Comparison of ENCODE assay signal across 1 fruit fly cellular context in the genomic region with DNA sequence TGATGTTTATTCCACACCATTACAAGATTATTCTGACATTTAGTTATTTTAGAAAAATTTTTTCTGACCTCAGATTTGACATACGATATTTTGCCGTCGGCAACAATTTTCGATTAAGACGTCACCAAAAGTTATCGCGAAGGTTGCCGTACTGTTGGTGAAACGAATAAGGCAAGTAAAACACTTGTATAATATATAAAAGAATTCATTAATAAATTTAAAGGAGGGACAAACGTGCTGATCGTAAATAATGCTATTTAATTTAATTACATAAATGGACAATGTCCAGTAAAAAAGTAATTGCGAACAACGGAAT.
TF ChIP-seq lines count a peak whose summit lies in the region.

No protein-coding gene starts in this region.

TF ChIP-seq in whole organism, embryonic, 481 proteins besides CTCF, POLR2A, EP300 and RAD21 (continued from another document):
- TF ChIP-seq Hr3 (GFP tag; optimal IDR thresholded peaks at IDR 0.05; lab: Kevin White, UChicago) (no peak), HmgZ (tag; optimal IDR thresholded peaks at IDR 0.05; lab: Kevin White, UChicago) (no peak), Med (GFP tag; lab: Kevin White, UChicago) (peak; percentile 77), stwl (tag; optimal IDR thresholded peaks at IDR 0.05; lab: Kevin White, UChicago) (peak; percentile 74), Dp (GFP tag; optimal IDR thresholded peaks at IDR 0.05; lab: Kevin White, UChicago) (peak; percentile 16), CG14860 (GFP tag; IDR thresholded peaks at IDR 0.05; lab: Robert Waterston, UW; ENCODE audit: partially characterized antibody) (no peak), CG6272 (GFP tag; IDR thresholded peaks at IDR 0.05; lab: Robert Waterston, UW) (no peak), CG17802 (tag; optimal IDR thresholded peaks at IDR 0.05; lab: Kevin White, UChicago) (no peak), ase (GFP tag; IDR thresholded peaks at IDR 0.05; lab: Robert Waterston, UW) (no peak), ham (GFP tag; IDR thresholded peaks at IDR 0.05; lab: Robert Waterston, UW) (no peak), Mad (GFP tag; optimal IDR thresholded peaks at IDR 0.05; lab: Kevin White, UChicago) (no peak), wdn (GFP tag; IDR thresholded peaks at IDR 0.05; lab: Robert Waterston, UW) (no peak), seq (GFP tag; IDR thresholded peaks at IDR 0.05; lab: Robert Waterston, UW) (no peak), pzg (GFP tag; optimal IDR thresholded peaks at IDR 0.05; lab: Kevin White, UChicago) (peak; percentile 16), Awh (GFP tag; IDR thresholded peaks at IDR 0.05; lab: Robert Waterston, UW) (no peak), zfh1 (GFP tag; IDR thresholded peaks at IDR 0.05; lab: Robert Waterston, UW) (no peak), CG15011 (GFP tag; optimal IDR thresholded peaks at IDR 0.05; lab: Kevin White, UChicago) (no peak), NK7.1 (GFP tag; optimal IDR thresholded peaks at IDR 0.05; lab: Kevin White, UChicago) (no peak), CG7839 (tag; optimal IDR thresholded peaks at IDR 0.05; lab: Kevin White, UChicago) (no peak), CG13624 (GFP tag; optimal IDR thresholded peaks at IDR 0.05; lab: Kevin White, UChicago) (no peak), CG6254 (GFP tag; optimal IDR thresholded peaks at IDR 0.05; lab: Kevin White, UChicago) (no peak), Stat92E (GFP tag; optimal IDR thresholded peaks at IDR 0.05; lab: Kevin White, UChicago) (no peak), bcd (GFP tag; optimal IDR thresholded peaks at IDR 0.05; lab: Kevin White, UChicago) (no peak), Bgb (GFP tag; IDR thresholded peaks at IDR 0.05; lab: Robert Waterston, UW; ENCODE audit: partially characterized antibody) (peak; percentile 26), knrl (GFP tag; IDR thresholded peaks at IDR 0.05; lab: Robert Waterston, UW; ENCODE audit: partially characterized antibody) (peak; percentile 55; the same call in 1 of the 3 replicates), CHES-1-like (GFP tag; optimal IDR thresholded peaks at IDR 0.05; lab: Kevin White, UChicago) (no peak), H2.0 (GFP tag; IDR thresholded peaks at IDR 0.05; lab: Robert Waterston, UW) (no peak), tup (GFP tag; optimal IDR thresholded peaks at IDR 0.05; lab: Kevin White, UChicago) (no peak), chinmo (GFP tag; IDR thresholded peaks at IDR 0.05; lab: Robert Waterston, UW; ENCODE audit: partially characterized antibody) (0 out of 4 replicates have a peak, but pooled peaks have one; percentile 10), Dfd (GFP tag; optimal IDR thresholded peaks at IDR 0.05; lab: Kevin White, UChicago) (no peak), tap (tag; optimal IDR thresholded peaks at IDR 0.05; lab: Kevin White, UChicago) (no peak), sens-2 (GFP tag; IDR thresholded peaks at IDR 0.05; lab: Robert Waterston, UW) (no peak), sob (GFP tag; IDR thresholded peaks at IDR 0.05; lab: Robert Waterston, UW) (no peak), sisA (GFP tag; IDR thresholded peaks at IDR 0.05; lab: Robert Waterston, UW) (no peak), CG15696 (tag; optimal IDR thresholded peaks at IDR 0.05; lab: Kevin White, UChicago) (no peak), dan (GFP tag; IDR thresholded peaks at IDR 0.05; lab: Robert Waterston, UW) (no peak), Eip74EF (GFP tag; optimal IDR thresholded peaks at IDR 0.05; lab: Kevin White, UChicago) (no peak), psq (GFP tag; optimal IDR thresholded peaks at IDR 0.05; lab: Kevin White, UChicago) (no peak), ssp (GFP tag; IDR thresholded peaks at IDR 0.05; lab: Robert Waterston, UW) (no peak), CG12769 (tag; optimal IDR thresholded peaks at IDR 0.05; lab: Kevin White, UChicago) (no peak), CG11247 (GFP tag; IDR thresholded peaks at IDR 0.05; lab: Robert Waterston, UW) (no peak), Scr (GFP tag; IDR thresholded peaks at IDR 0.05; lab: Robert Waterston, UW; ENCODE audit: partially characterized antibody) (peak; percentile 58; the same call in 1 of the 2 replicates), CG34422 (GFP tag; IDR thresholded peaks at IDR 0.05; lab: Robert Waterston, UW) (no peak), unc-4 (GFP tag; IDR thresholded peaks at IDR 0.05; lab: Robert Waterston, UW; ENCODE audit: partially characterized antibody) (peak; percentile 48; the same call in 1 of the 2 replicates), CG42726 (GFP tag; IDR thresholded peaks at IDR 0.05; lab: Robert Waterston, UW; ENCODE audit: partially characterized antibody) (peak; percentile 37; the same call in 1 of the 2 replicates), maf-S (GFP tag; optimal IDR thresholded peaks at IDR 0.05; lab: Kevin White, UChicago) (no peak), CG6791 (GFP tag; IDR thresholded peaks at IDR 0.05; lab: Robert Waterston, UW; ENCODE audit: partially characterized antibody) (peak; percentile 64), ranshi (GFP tag; IDR thresholded peaks at IDR 0.05; lab: Robert Waterston, UW) (no peak), CG10267 (tag; optimal IDR thresholded peaks at IDR 0.05; lab: Kevin White, UChicago) (peak; percentile 9), CG12744 (GFP tag; optimal IDR thresholded peaks at IDR 0.05; lab: Kevin White, UChicago) (no peak), CG8924 (tag; optimal IDR thresholded peaks at IDR 0.05; lab: Kevin White, UChicago) (no peak), Doc3 (GFP tag; IDR thresholded peaks at IDR 0.05; lab: Robert Waterston, UW; ENCODE audit: partially characterized antibody) (peak; percentile 34; the same call in 2 of the 3 replicates), CG16813 (GFP tag; IDR thresholded peaks at IDR 0.05; lab: Robert Waterston, UW; ENCODE audit: partially characterized antibody) (peak; percentile 58), amos (GFP tag; IDR thresholded peaks at IDR 0.05; lab: Robert Waterston, UW; ENCODE audit: partially characterized antibody) (peak; percentile 50; the same call in 1 of the 2 replicates), pnt (GFP tag; optimal IDR thresholded peaks at IDR 0.05; lab: Kevin White, UChicago) (no peak), CG2116 (GFP tag; optimal IDR thresholded peaks at IDR 0.05; lab: Kevin White, UChicago) (peak; percentile 40), fu2 (GFP tag; optimal IDR thresholded peaks at IDR 0.05; lab: Kevin White, UChicago) (no peak), yki (optimal IDR thresholded peaks at IDR 0.05; lab: Kevin White, UChicago) (no peak), B-H1 (GFP tag; IDR thresholded peaks at IDR 0.05; lab: Robert Waterston, UW) (no peak), CG10543 (GFP tag; optimal IDR thresholded peaks at IDR 0.05; lab: Kevin White, UChicago) (no peak), CG13894 (tag; optimal IDR thresholded peaks at IDR 0.05; lab: Kevin White, UChicago) (no peak), fd3F (GFP tag; optimal IDR thresholded peaks at IDR 0.05; lab: Kevin White, UChicago) (no peak), Gug (GFP tag; IDR thresholded peaks at IDR 0.05; lab: Robert Waterston, UW) (no peak), hbn (GFP tag; IDR thresholded peaks at IDR 0.05; lab: Robert Waterston, UW; ENCODE audit: partially characterized antibody) (0 out of 2 replicates have a peak, but pooled peaks have one; percentile 32), CG12942 (GFP tag; optimal IDR thresholded peaks at IDR 0.05; lab: Kevin White, UChicago) (no peak), CG17186 (GFP tag; optimal IDR thresholded peaks at IDR 0.05; lab: Kevin White, UChicago) (no peak), CG2678 (tag; optimal IDR thresholded peaks at IDR 0.05; lab: Kevin White, UChicago) (no peak), cad (GFP tag; optimal IDR thresholded peaks at IDR 0.05; lab: Kevin White, UChicago) (no peak), CG34224 (GFP tag; IDR thresholded peaks at IDR 0.05; lab: Robert Waterston, UW; ENCODE audit: partially characterized antibody) (peak; percentile 57; the same call in 1 of the 3 replicates), CG15514 (GFP tag; optimal IDR thresholded peaks at IDR 0.05; lab: Kevin White, UChicago) (peak; percentile 5), vnd (GFP tag; IDR thresholded peaks at IDR 0.05; lab: Robert Waterston, UW; ENCODE audit: partially characterized antibody) (peak; percentile 14; the same call in 1 of the 3 replicates), BEAF-32 (GFP tag; optimal IDR thresholded peaks at IDR 0.05; lab: Kevin White, UChicago) (peak; percentile 67), H15 (GFP tag; IDR thresholded peaks at IDR 0.05; lab: Robert Waterston, UW) (no peak), Dll (GFP tag; IDR thresholded peaks at IDR 0.05; lab: Robert Waterston, UW; ENCODE audit: partially characterized antibody) (peak; percentile 59; the same call in 3 of the 4 replicates), CG18011 (GFP tag; optimal IDR thresholded peaks at IDR 0.05; lab: Kevin White, UChicago) (no peak), CG31388 (GFP tag; optimal IDR thresholded peaks at IDR 0.05; lab: Kevin White, UChicago) (no peak), lmd (GFP tag; IDR thresholded peaks at IDR 0.05; lab: Robert Waterston, UW) (no peak), Hr51 (GFP tag; optimal IDR thresholded peaks at IDR 0.05; lab: Kevin White, UChicago) (no peak), en (GFP tag; optimal IDR thresholded peaks at IDR 0.05; lab: Kevin White, UChicago) (no peak), pan (optimal IDR thresholded peaks at IDR 0.05; lab: Kevin White, UChicago) (no peak), pan (GFP tag; optimal IDR thresholded peaks at IDR 0.05 in 1 of 2, IDR thresholded peaks at IDR 0.05 in 1 of 2) (no peak), CG1603 (tag; optimal IDR thresholded peaks at IDR 0.05; lab: Kevin White, UChicago) (peak; percentile 57), bbx (GFP tag; IDR thresholded peaks at IDR 0.05; lab: Robert Waterston, UW; ENCODE audit: partially characterized antibody) (peak; percentile 40), Optix (GFP tag; IDR thresholded peaks at IDR 0.05; lab: Robert Waterston, UW) (no peak), bsh (GFP tag; optimal IDR thresholded peaks at IDR 0.05; lab: Kevin White, UChicago) (no peak), hkb (optimal IDR thresholded peaks at IDR 0.05; lab: Kevin White, UChicago) (no peak), hkb (GFP tag; IDR thresholded peaks at IDR 0.05; lab: Robert Waterston, UW) (no peak), sc (optimal IDR thresholded peaks at IDR 0.05; lab: Kevin White, UChicago) (no peak), sc (GFP tag; optimal IDR thresholded peaks at IDR 0.05; lab: Kevin White, UChicago) (no peak), row (GFP tag; IDR thresholded peaks at IDR 0.05; lab: Robert Waterston, UW) (peak; percentile 41; the same call in 2 of the 3 replicates), CG9609 (GFP tag; optimal IDR thresholded peaks at IDR 0.05; lab: Kevin White, UChicago) (no peak), CG4707 (GFP tag; optimal IDR thresholded peaks at IDR 0.05; lab: Kevin White, UChicago) (no peak), cato (GFP tag; optimal IDR thresholded peaks at IDR 0.05; lab: Kevin White, UChicago; ENCODE audit: borderline replicate concordance) (no peak), Dref (GFP tag; IDR thresholded peaks at IDR 0.05; lab: Robert Waterston, UW) (peak; percentile 65), ken (GFP tag; IDR thresholded peaks at IDR 0.05; lab: Robert Waterston, UW) (no peak)
